Worm (Caenorhabditis elegans) whole organism, late embryonic: ENCODE measurements around the gene F15G9.1.

Source experiments
- ceh-14 ChIP-seq: sonication (generic microtip); optimal IDR thresholded peaks from 2 replicates; lab custom pipeline; 2016; ENCODE audit warnings: missing genotype, missing genetic modification characterization, missing compliant biosample characterization
- mec-3 ChIP-seq: sonication (generic microtip); optimal IDR thresholded peaks from 2 replicates; lab custom pipeline; 2016; ENCODE audit warnings: borderline replicate concordance, missing genetic modification characterization, missing compliant biosample characterization
- nfya-1 ChIP-seq: sonication (generic microtip); optimal IDR thresholded peaks from 2 replicates; lab custom pipeline; 2017; ENCODE audit warnings: missing genetic modification characterization, mild to moderate bottlenecking, missing compliant biosample characterization, antibody characterized with exemption, moderate library complexity
- nhr-11 ChIP-seq: fragments of 150-350 bp; optimal IDR thresholded peaks from 2 replicates; lab custom pipeline; 2014; ENCODE audit warnings: missing biosample characterization, missing genetic modification characterization
- odd-2 ChIP-seq: sonication (generic microtip); optimal IDR thresholded peaks from 2 replicates; lab custom pipeline; 2017; ENCODE audit warnings: antibody characterized with exemption, mild to moderate bottlenecking, missing genetic modification characterization, missing compliant biosample characterization
- syd-9 ChIP-seq: sonication (generic microtip); optimal IDR thresholded peaks from 2 replicates; lab custom pipeline; 2016; ENCODE audit warnings: mild to moderate bottlenecking, missing genetic modification characterization, moderate library complexity, missing compliant biosample characterization
- unc-86 ChIP-seq: sonication (generic microtip); optimal IDR thresholded peaks from 2 replicates; lab custom pipeline; 2016; ENCODE audit warnings: missing genetic modification characterization, missing compliant biosample characterization

- no peak for TF ChIP-seq nhr-11 (tag; lab: Kevin White, UChicago)
- no peak for TF ChIP-seq unc-86 (tag; lab: Kevin White, UChicago)
- no peak for TF ChIP-seq nfya-1 (tag; lab: Kevin White, UChicago)
- no peak for TF ChIP-seq mec-3 (tag; lab: Kevin White, UChicago)
- no peak for TF ChIP-seq ceh-14 (tag; lab: Kevin White, UChicago)
- no peak for TF ChIP-seq odd-2 (tag; lab: Kevin White, UChicago)
- no peak for TF ChIP-seq syd-9 (tag; lab: Kevin White, UChicago)
Measured at ce11 chrX:9742058-9742457, 35.9 kb downstream of the F15G9.1 start.
